Fruit fly (Drosophila melanogaster) whole organism: Measurements from ENCODE around the gene Argk2.

Experiments used
- CG8478 ChIP-seq: fragments of >200 bp; optimal IDR thresholded peaks from 2 replicates; lab custom pipeline; 2018; ENCODE audit warnings: inconsistent platforms
- Dll ChIP-seq: fragments of >200 bp; optimal IDR thresholded peaks from 2 replicates; lab custom pipeline; 2017
- EcR ChIP-seq, 2 experiments: fragments of >200 bp; optimal IDR thresholded peaks; 2 replicates each; lab custom pipeline; 2017; ENCODE audit warnings: missing biosample characterization in 2 of 2, missing genetic modification characterization in 2 of 2, missing genetic modification reagents in 2 of 2
- pan ChIP-seq: fragments of >200 bp; optimal IDR thresholded peaks from 2 replicates; lab custom pipeline; 2017
- psq ChIP-seq: fragments of >200 bp; optimal IDR thresholded peaks from 2 replicates; lab custom pipeline; 2017
- usp ChIP-seq: fragments of >200 bp; optimal IDR thresholded peaks from 2 replicates; lab custom pipeline; 2017; ENCODE audit warnings: missing biosample characterization, missing genetic modification characterization, mixed read lengths

DNA sequence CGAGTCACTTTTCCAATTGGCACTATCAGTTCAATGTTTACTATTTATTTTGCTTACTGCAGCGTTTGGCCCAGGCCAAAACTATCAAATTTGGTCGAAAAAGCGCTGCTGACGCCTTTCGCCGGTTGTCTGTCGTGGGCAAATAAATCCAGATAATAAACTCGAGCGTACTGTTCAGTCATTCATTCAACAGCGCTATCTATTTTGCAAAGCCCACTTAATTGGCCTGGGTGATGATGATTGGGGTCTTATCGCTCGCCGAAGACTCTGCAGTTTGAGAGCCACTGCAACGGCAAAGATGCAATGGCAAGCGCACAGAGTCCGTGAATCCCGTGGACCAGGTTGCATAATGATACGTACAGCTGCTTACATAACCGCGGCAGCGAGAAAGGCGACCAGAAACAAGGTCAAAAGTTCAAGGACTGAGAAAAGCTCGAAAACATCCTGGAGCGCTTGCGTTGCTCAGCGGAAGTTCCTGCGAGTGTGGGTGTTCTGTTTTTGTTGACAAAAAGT lies 19.3 kb downstream of the Argk2 start:
- TF ChIP-seq Dll (lab: Kevin White, UChicago) (no peak), pan (lab: Kevin White, UChicago) (no peak), CG8478 (no peak), usp (no peak), EcR (GFP tag; optimal IDR thresholded peaks at IDR 0.05; lab: Kevin White, UChicago) (no peak), psq (lab: Kevin White, UChicago) (no peak)
